Fruit fly (Drosophila melanogaster): ENCODE measurements around the gene CG14247.

Gene CG14247

dm6 chr3R:26724977-26725612, 12.3 kb upstream of the CG14247 start, which contains the start of gene CG6420 (continued):
- TF ChIP-seq MTF-1 (GFP tag; optimal IDR thresholded peaks at IDR 0.05; ENCODE audit: borderline replicate concordance) (no peak), rib (GFP tag; IDR thresholded peaks at IDR 0.05) (no peak), hkb (optimal IDR thresholded peaks at IDR 0.05) (peak; percentile 83), hkb (GFP tag; IDR thresholded peaks at IDR 0.05) (no peak), Stat92E (GFP tag; optimal IDR thresholded peaks at IDR 0.05) (peak in 1 of 3 experiments; percentile 32), Pdp1 (GFP tag; optimal IDR thresholded peaks at IDR 0.05) (peak in 1 of 2 experiments; percentile 51), mam (GFP tag; optimal IDR thresholded peaks at IDR 0.05) (peak; percentile 4), CG3847 (GFP tag; IDR thresholded peaks at IDR 0.05) (peak; percentile 83), bbx (GFP tag; IDR thresholded peaks at IDR 0.05; ENCODE audit: partially characterized antibody) (peak; percentile 88), CoRest (tag; optimal IDR thresholded peaks at IDR 0.05) (peak; percentile 5), YL-1 (GFP tag; optimal IDR thresholded peaks at IDR 0.05) (peak; percentile 32), E2f2 (GFP tag; IDR thresholded peaks at IDR 0.05) (peak; percentile 98), CG17829 (tag; optimal IDR thresholded peaks at IDR 0.05) (peak; percentile 48), CG32772 (GFP tag; IDR thresholded peaks at IDR 0.05) (no peak), Dll (GFP tag; IDR thresholded peaks at IDR 0.05; ENCODE audit: partially characterized antibody) (peak; percentile 90), CG8478 (optimal IDR thresholded peaks at IDR 0.05) (no peak), caup (GFP tag; optimal IDR thresholded peaks at IDR 0.05; ENCODE audit: severe bottlenecking) (no peak), nerfin-2 (GFP tag; IDR thresholded peaks at IDR 0.05; ENCODE audit: partially characterized antibody) (peak; percentile 87), CG2875 (GFP tag; optimal IDR thresholded peaks at IDR 0.05) (no peak), Lhr (GFP tag; optimal IDR thresholded peaks at IDR 0.05) (peak; percentile 62), mld (GFP tag; IDR thresholded peaks at IDR 0.05; ENCODE audit: partially characterized antibody) (0 out of 3 replicates have a peak, but pooled peaks have one; percentile 16), Trl (optimal IDR thresholded peaks at IDR 0.05) (peak in 1 of 2 experiments; percentile 28), Trl (GFP tag; optimal IDR thresholded peaks at IDR 0.05) (no peak), CG12942 (GFP tag; optimal IDR thresholded peaks at IDR 0.05) (no peak), knrl (GFP tag; IDR thresholded peaks at IDR 0.05; ENCODE audit: partially characterized antibody) (peak; percentile 88), Ets97D (GFP tag; optimal IDR thresholded peaks at IDR 0.05) (peak; percentile 69), sim (GFP tag; IDR thresholded peaks at IDR 0.05) (no peak), Sox100B (GFP tag; optimal IDR thresholded peaks at IDR 0.05) (no peak), sens (GFP tag) (peak; percentile 72), unc-4 (GFP tag; IDR thresholded peaks at IDR 0.05; ENCODE audit: partially characterized antibody) (peak; percentile 89), CG33213 (GFP tag; optimal IDR thresholded peaks at IDR 0.05) (no peak), stc (GFP tag; IDR thresholded peaks at IDR 0.05) (no peak), CG12391 (tag; optimal IDR thresholded peaks at IDR 0.05) (peak; percentile 9), CG13296 (GFP tag; optimal IDR thresholded peaks at IDR 0.05) (no peak), MESR4 (GFP tag; optimal IDR thresholded peaks at IDR 0.05) (peak; percentile 91), CG14667 (GFP tag; IDR thresholded peaks at IDR 0.05) (no peak), CG10543 (GFP tag; optimal IDR thresholded peaks at IDR 0.05) (no peak), odd (GFP tag; optimal IDR thresholded peaks at IDR 0.05) (no peak), stwl (tag; optimal IDR thresholded peaks at IDR 0.05) (peak; percentile 46), ind (GFP tag; optimal IDR thresholded peaks at IDR 0.05) (no peak), pzg (GFP tag; optimal IDR thresholded peaks at IDR 0.05) (peak; percentile 68), exex (tag; optimal IDR thresholded peaks at IDR 0.05) (no peak)

Data from whole organism, embryonic.